Worm (Caenorhabditis elegans): Measurements from ENCODE around the gene srg-69.

srg-69 gene

DNA sequence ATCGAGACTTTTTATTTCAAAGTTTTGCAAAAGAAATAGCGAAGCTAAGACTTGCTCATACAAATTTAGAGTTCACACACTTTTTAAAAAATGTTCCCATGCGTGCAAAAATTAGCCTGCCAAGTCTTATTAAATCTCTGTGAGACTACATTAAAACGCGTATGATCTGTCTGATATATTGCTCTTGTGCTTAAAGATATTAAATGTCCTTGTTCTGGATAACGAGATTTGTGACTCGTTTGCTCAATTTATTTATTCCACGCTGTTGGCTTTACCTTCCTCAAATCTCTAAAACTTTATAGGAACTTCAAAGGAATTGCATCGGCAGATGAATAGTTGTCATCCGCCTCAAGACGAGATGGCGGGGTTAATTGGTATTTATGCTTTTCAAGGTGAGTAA, at the start of gene srg-69:
Gene srg-69, plus strand, starts transcription at position 301 of the 400 bp plus-strand sequence.
- TF ChIP-seq egl-27 (tag; optimal IDR thresholded peaks at IDR 0.05): no peak
- no peak for TF ChIP-seq ceh-32 (tag; optimal IDR thresholded peaks at IDR 0.05; ENCODE audit: poor library complexity)
- no peak for TF ChIP-seq nhr-237 (tag; optimal IDR thresholded peaks at IDR 0.05)
- no peak for TF ChIP-seq dve-1 (tag; optimal IDR thresholded peaks at IDR 0.05; ENCODE audit: insufficient read depth)
- TF ChIP-seq lin-15B (tag; optimal IDR thresholded peaks at IDR 0.05): no peak
- TF ChIP-seq gei-8 (GFP tag; optimal IDR thresholded peaks at IDR 0.05): no peak
- TF ChIP-seq daf-16 (GFP tag; optimal IDR thresholded peaks at IDR 0.05): no peak
- no peak for TF ChIP-seq daf-16 (tag; optimal IDR thresholded peaks at IDR 0.05)
- no peak for TF ChIP-seq unc-130 (GFP tag; optimal IDR thresholded peaks at IDR 0.05)
- TF ChIP-seq nhr-6 (tag; optimal IDR thresholded peaks at IDR 0.05): no peak
- TF ChIP-seq ztf-7 (tag; optimal IDR thresholded peaks at IDR 0.05): no peak
- TF ChIP-seq daf-19 (GFP tag; conservative IDR thresholded peaks at IDR 0.05): no peak
- no peak for TF ChIP-seq unc-39 (tag; optimal IDR thresholded peaks at IDR 0.05)
- no peak for TF ChIP-seq ztf-11 (tag; optimal IDR thresholded peaks at IDR 0.05)
- no peak for TF ChIP-seq fos-1 (tag; optimal IDR thresholded peaks at IDR 0.05)
- TF ChIP-seq Y48G9A.11 (GFP tag; IDR thresholded peaks at IDR 0.05): no peak
- TF ChIP-seq tag-97 (GFP tag; IDR thresholded peaks at IDR 0.05): no peak
- TF ChIP-seq aly-2 (tag; optimal IDR thresholded peaks at IDR 0.05): no peak
- no peak for TF ChIP-seq ceh-28 (tag; optimal IDR thresholded peaks at IDR 0.05)
- TF ChIP-seq lin-29 (GFP tag; IDR thresholded peaks at IDR 0.05): no peak
- no peak for TF ChIP-seq ceh-44 (GFP tag; IDR thresholded peaks at IDR 0.05)

DNA sequence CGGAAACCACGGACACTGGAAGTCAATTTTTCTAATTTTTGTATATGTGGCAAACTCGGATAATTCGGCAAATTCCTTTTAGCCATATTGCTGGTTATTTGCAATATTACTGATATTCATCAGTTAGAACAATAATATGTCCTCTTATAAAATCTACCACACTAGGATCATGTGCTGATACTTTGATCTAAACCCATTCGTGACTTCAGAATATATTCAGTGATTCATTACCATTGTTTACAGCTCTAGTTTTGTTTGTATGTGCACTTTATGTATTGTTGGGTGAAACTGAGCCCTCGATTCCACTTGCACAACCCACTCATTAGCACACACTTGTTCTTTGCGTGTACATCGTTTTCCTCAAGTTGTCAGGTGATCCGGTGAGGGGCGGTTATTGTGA, 49.3 kb upstream of the srg-69 start:
- TF ChIP-seq nhr-28 (tag; optimal IDR thresholded peaks at IDR 0.05) (peak; percentile 4), aha-1 (tag) (peak; percentile 95), mdt-29 (GFP tag; IDR thresholded peaks at IDR 0.05) (no peak)

DNA sequence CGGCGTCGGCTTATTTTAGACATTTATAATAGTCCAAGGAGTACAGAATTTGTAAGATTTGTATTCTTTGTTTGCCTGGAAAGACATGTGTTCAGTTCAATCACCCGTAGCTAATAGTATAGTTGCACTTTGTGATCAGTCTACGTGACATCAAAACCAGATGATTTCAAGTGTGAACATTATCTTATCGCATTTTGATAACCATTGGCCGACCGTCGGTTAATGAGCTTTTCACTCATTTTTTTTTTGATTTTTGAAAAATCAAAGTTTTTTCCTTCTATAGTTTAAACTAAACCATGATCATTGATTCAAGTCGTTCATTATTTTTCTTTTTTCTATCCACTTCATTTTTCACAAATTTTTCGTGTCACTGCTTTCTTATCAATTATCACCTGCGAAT, 48.3 kb upstream of the srg-69 start:
- TF ChIP-seq pqm-1 (tag; optimal IDR thresholded peaks at IDR 0.05) (peak; percentile 63), spr-3 (GFP tag; optimal IDR thresholded peaks at IDR 0.05) (no peak), ctbp-1 (GFP tag; IDR thresholded peaks at IDR 0.05) (no peak), nhr-28 (tag; optimal IDR thresholded peaks at IDR 0.05) (peak; percentile 77), dve-1 (tag; optimal IDR thresholded peaks at IDR 0.05; ENCODE audit: insufficient read depth) (peak; percentile 44), nhr-48 (tag; optimal IDR thresholded peaks at IDR 0.05) (no peak), zfp-2 (tag; optimal IDR thresholded peaks at IDR 0.05) (no peak), dmd-6 (GFP tag; IDR thresholded peaks at IDR 0.05) (peak; percentile 61), lin-38 (GFP tag; IDR thresholded peaks at IDR 0.05) (no peak), mdl-1 (tag; optimal IDR thresholded peaks at IDR 0.05) (peak in 1 of 2 experiments; percentile 53), nhr-77 (tag; optimal IDR thresholded peaks at IDR 0.05) (peak; percentile 8), daf-12 (tag; optimal IDR thresholded peaks at IDR 0.05) (no peak), hlh-30 (tag; optimal IDR thresholded peaks at IDR 0.05; ENCODE audit: insufficient read depth) (peak; percentile 65), hlh-11 (tag; optimal IDR thresholded peaks at IDR 0.05) (peak; percentile 49), T20F7.1 (GFP tag; optimal IDR thresholded peaks at IDR 0.05) (no peak), hif-1 (tag; optimal IDR thresholded peaks at IDR 0.05) (peak in 1 of 2 experiments; percentile 25), F10B5.3 (tag; optimal IDR thresholded peaks at IDR 0.05) (no peak), F49E8.2 (tag; optimal IDR thresholded peaks at IDR 0.05; ENCODE audit: borderline replicate concordance) (no peak), ces-1 (GFP tag; optimal IDR thresholded peaks at IDR 0.05) (no peak), aha-1 (tag) (no peak), R02D3.7 (tag; optimal IDR thresholded peaks at IDR 0.05) (no peak), duxl-1 (tag; optimal IDR thresholded peaks at IDR 0.05; ENCODE audit: poor library complexity) (no peak), unc-62 (GFP tag; optimal IDR thresholded peaks at IDR 0.05 in 1 of 2) (peak in 1 of 2 experiments; percentile 66), unc-62 (tag; optimal IDR thresholded peaks at IDR 0.05) (no peak)
